Fruit fly (Drosophila melanogaster): Measurements from ENCODE around the gene IntS11.
A peak's percentile ranks its signal among the peaks of the same experiment; 100 is the strongest.

The IntS11 gene

dm6 chr3R:29716782-29717317 is 28.3 kb upstream of the IntS11 start, which contains the start of gene Obp99b (continued):
- TF ChIP-seq Hey (tag; optimal IDR thresholded peaks at IDR 0.05) (peak; percentile 51), bab2 (GFP tag; optimal IDR thresholded peaks at IDR 0.05) (peak; percentile 56), CG11247 (GFP tag; IDR thresholded peaks at IDR 0.05) (peak; percentile 87), Sox100B (GFP tag; optimal IDR thresholded peaks at IDR 0.05) (peak; percentile 69), CG15601 (tag; optimal IDR thresholded peaks at IDR 0.05) (peak; percentile 62), prd (optimal IDR thresholded peaks at IDR 0.05) (no peak), prd (GFP tag; IDR thresholded peaks at IDR 0.05) (peak; percentile 77), Ets97D (GFP tag; optimal IDR thresholded peaks at IDR 0.05) (no peak), CG10431 (GFP tag; optimal IDR thresholded peaks at IDR 0.05) (peak; percentile 87), CG8388 (GFP tag; optimal IDR thresholded peaks at IDR 0.05) (peak; percentile 53), Hr78 (GFP tag; optimal IDR thresholded peaks at IDR 0.05) (no peak), CG2202 (tag; optimal IDR thresholded peaks at IDR 0.05) (peak; percentile 71), Taf1 (GFP tag; IDR thresholded peaks at IDR 0.05) (no peak), h (optimal IDR thresholded peaks at IDR 0.05) (peak; percentile 76), CG2875 (GFP tag; optimal IDR thresholded peaks at IDR 0.05) (peak; percentile 90), exex (tag; optimal IDR thresholded peaks at IDR 0.05) (no peak), D19B (GFP tag; optimal IDR thresholded peaks at IDR 0.05) (peak; percentile 54), gt (GFP tag; IDR thresholded peaks at IDR 0.05) (peak; percentile 39; the same call in 1 of the 2 replicates), CHES-1-like (GFP tag; optimal IDR thresholded peaks at IDR 0.05) (peak; percentile 41), hkb (optimal IDR thresholded peaks at IDR 0.05) (no peak), hkb (GFP tag; IDR thresholded peaks at IDR 0.05) (peak; percentile 78), CG30403 (GFP tag; optimal IDR thresholded peaks at IDR 0.05) (peak; percentile 18), corto (GFP tag; optimal IDR thresholded peaks at IDR 0.05) (no peak), zf30C (GFP tag; optimal IDR thresholded peaks at IDR 0.05) (peak; percentile 15), repo (GFP tag; optimal IDR thresholded peaks at IDR 0.05) (peak; percentile 75), CG8924 (tag; optimal IDR thresholded peaks at IDR 0.05) (peak; percentile 11), CG6254 (GFP tag; optimal IDR thresholded peaks at IDR 0.05) (peak; percentile 91), lbe (GFP tag; optimal IDR thresholded peaks at IDR 0.05) (no peak), sc (optimal IDR thresholded peaks at IDR 0.05) (no peak), sc (GFP tag; optimal IDR thresholded peaks at IDR 0.05) (peak; percentile 80), oc (tag; optimal IDR thresholded peaks at IDR 0.05) (peak; percentile 36), ken (GFP tag; IDR thresholded peaks at IDR 0.05) (peak; percentile 85), lola (GFP tag; optimal IDR thresholded peaks at IDR 0.05) (peak in 1 of 3 experiments; percentile 23), jing (GFP tag; optimal IDR thresholded peaks at IDR 0.05) (peak; percentile 76), cad (GFP tag; optimal IDR thresholded peaks at IDR 0.05) (no peak), bbx (GFP tag; IDR thresholded peaks at IDR 0.05; ENCODE audit: partially characterized antibody) (no peak), chn (GFP tag; optimal IDR thresholded peaks at IDR 0.05) (peak; percentile 83), CG7271 (tag; optimal IDR thresholded peaks at IDR 0.05) (peak; percentile 79), CG1233 (GFP tag; optimal IDR thresholded peaks at IDR 0.05) (peak; percentile 82), CG4360 (GFP tag; IDR thresholded peaks at IDR 0.05) (no peak), Mrtf (GFP tag; IDR thresholded peaks at IDR 0.05) (peak; percentile 85; the same call in 2 of the 3 replicates), Dfd (GFP tag; optimal IDR thresholded peaks at IDR 0.05) (no peak), CG12299 (tag; optimal IDR thresholded peaks at IDR 0.05) (peak; percentile 34), fd3F (GFP tag; optimal IDR thresholded peaks at IDR 0.05) (peak; percentile 43), CG12155 (GFP tag; optimal IDR thresholded peaks at IDR 0.05) (peak; percentile 45), ems (GFP tag; optimal IDR thresholded peaks at IDR 0.05) (peak; percentile 64), p53 (GFP tag; optimal IDR thresholded peaks at IDR 0.05) (peak; percentile 57), croc (GFP tag; conservative IDR thresholded peaks at IDR 0.05) (peak; percentile 48; the same call in 2 of the 3 replicates), HHEX (GFP tag; optimal IDR thresholded peaks at IDR 0.05) (peak; percentile 87), toy (GFP tag; IDR thresholded peaks at IDR 0.05) (no peak), dati (GFP tag; IDR thresholded peaks at IDR 0.05) (peak; percentile 59)

All from whole organism, embryonic.